Worm (Caenorhabditis elegans) whole organism, mixed stage, embryonic: ENCODE results near the gene F26G1.15.

Source experiments
- snpc-4 ChIP-seq: fragments of 150-350 bp; optimal IDR thresholded peaks from 2 replicates; lab custom pipeline; 2014; ENCODE audit warnings: missing biosample characterization, missing genetic modification characterization
- unc-62 ChIP-seq: fragments of 150-350 bp; optimal IDR thresholded peaks from 2 replicates; lab custom pipeline; 2014; ENCODE audit warnings: missing biosample characterization, missing genetic modification reagents, missing genetic modification characterization
- ztf-11 ChIP-seq: fragments of 150-350 bp; optimal IDR thresholded peaks from 2 replicates; lab custom pipeline; 2014; ENCODE audit warnings: missing biosample characterization, missing genetic modification characterization

ce11 chrII:4741527-4742187 is 48.4 kb upstream of the F26G1.15 start, which contains the start of gene acs-11:
- TF ChIP-seq unc-62 (GFP tag; lab: Kevin White, UChicago) (no peak), ztf-11 (tag; lab: Kevin White, UChicago) (no peak), snpc-4 (no peak)
